Fruit fly (Drosophila melanogaster) whole organism, prepupa: ENCODE data around the gene CG14391.
A peak's percentile ranks its signal among the peaks of the same experiment; 100 is the strongest.
"Not testable (repeated sequence)": the region's sequence is repeated elsewhere in the genome, so short reads cannot be mapped to it uniquely, and the experiment has no call there.

ENCODE experiments used
- CG11294 ChIP-seq: fragments of 200-800 bp; sonication (Bioruptor generic); IDR thresholded peaks from 2 replicates; pipeline ENCODE4 v1.3.6; 2022; ENCODE audit warnings: missing biosample characterization, missing genetic modification characterization
- CG11902 ChIP-seq: fragments of 200-800 bp; sonication (Bioruptor generic); optimal IDR thresholded peaks from 3 replicates; lab custom pipeline; 2016; ENCODE audit warnings: missing biosample characterization, missing genetic modification characterization
- CG34406 ChIP-seq: fragments of 200-800 bp; sonication (Bioruptor generic); optimal IDR thresholded peaks from 3 replicates; lab custom pipeline; 2016; ENCODE audit warnings: missing biosample characterization, missing genetic modification characterization
- Eip93F ChIP-seq: fragments of 200-800 bp; sonication (Bioruptor generic); optimal IDR thresholded peaks from 2 replicates; lab custom pipeline; 2016; ENCODE audit warnings: missing biosample characterization, mild to moderate bottlenecking, missing genetic modification characterization
- Ets96B ChIP-seq: fragments of 200-800 bp; optimal IDR thresholded peaks from 2 replicates; lab custom pipeline; 2019; ENCODE audit warnings: missing biosample characterization, mild to moderate bottlenecking, missing genetic modification characterization, moderate library complexity
- Gug ChIP-seq: fragments of 200-800 bp; sonication (Bioruptor generic); IDR thresholded peaks from 2 replicates; pipeline ENCODE4 v1.3.6; 2022; ENCODE audit warnings: missing biosample characterization, missing genetic modification characterization
- Lpt ChIP-seq: fragments of 200-800 bp; sonication (Bioruptor generic); optimal IDR thresholded peaks from 3 replicates; lab custom pipeline; 2016; ENCODE audit warnings: missing biosample characterization, missing genetic modification characterization
- Sox15 ChIP-seq: fragments of 200-800 bp; sonication (Bioruptor generic); optimal IDR thresholded peaks from 3 replicates; lab custom pipeline; 2016; ENCODE audit warnings: missing biosample characterization, missing genetic modification characterization
- dsx ChIP-seq: fragments of 200-800 bp; optimal IDR thresholded peaks from 3 replicates; lab custom pipeline; 2019; ENCODE audit warnings: missing biosample characterization, mild to moderate bottlenecking, missing genetic modification characterization, moderate library complexity; ENCODE audit not compliant: poor library complexity, severe bottlenecking
- eg ChIP-seq: fragments of 200-800 bp; sonication (Bioruptor generic); IDR thresholded peaks from 3 replicates; pipeline ENCODE4 v1.3.6; 2022; ENCODE audit warnings: missing biosample characterization, missing genetic modification characterization
- esn ChIP-seq: fragments of 200-800 bp; sonication (Bioruptor generic); optimal IDR thresholded peaks from 2 replicates; lab custom pipeline; 2016; ENCODE audit warnings: missing biosample characterization, mild to moderate bottlenecking, missing genetic modification characterization, moderate library complexity
- ss ChIP-seq, 2 experiments: fragments of 200-800 bp; sonication (Bioruptor generic); optimal IDR thresholded peaks; 2 replicates in 1 of 2; 3 replicates in 1 of 2; lab custom pipeline; 2017 to 2018; ENCODE audit warnings: mild to moderate bottlenecking in 2 of 2, missing biosample characterization in 2 of 2, missing genetic modification characterization in 2 of 2, moderate library complexity in 1 of 2
- svp ChIP-seq: fragments of 200-800 bp; sonication (Bioruptor generic); peaks from one replicate; lab custom pipeline; 2016; ENCODE audit warnings: missing biosample characterization, missing genetic modification characterization
- topi ChIP-seq: fragments of 200-800 bp; sonication (Bioruptor generic); optimal IDR thresholded peaks from 3 replicates; lab custom pipeline; 2016; ENCODE audit warnings: missing biosample characterization, missing genetic modification characterization

DNA sequence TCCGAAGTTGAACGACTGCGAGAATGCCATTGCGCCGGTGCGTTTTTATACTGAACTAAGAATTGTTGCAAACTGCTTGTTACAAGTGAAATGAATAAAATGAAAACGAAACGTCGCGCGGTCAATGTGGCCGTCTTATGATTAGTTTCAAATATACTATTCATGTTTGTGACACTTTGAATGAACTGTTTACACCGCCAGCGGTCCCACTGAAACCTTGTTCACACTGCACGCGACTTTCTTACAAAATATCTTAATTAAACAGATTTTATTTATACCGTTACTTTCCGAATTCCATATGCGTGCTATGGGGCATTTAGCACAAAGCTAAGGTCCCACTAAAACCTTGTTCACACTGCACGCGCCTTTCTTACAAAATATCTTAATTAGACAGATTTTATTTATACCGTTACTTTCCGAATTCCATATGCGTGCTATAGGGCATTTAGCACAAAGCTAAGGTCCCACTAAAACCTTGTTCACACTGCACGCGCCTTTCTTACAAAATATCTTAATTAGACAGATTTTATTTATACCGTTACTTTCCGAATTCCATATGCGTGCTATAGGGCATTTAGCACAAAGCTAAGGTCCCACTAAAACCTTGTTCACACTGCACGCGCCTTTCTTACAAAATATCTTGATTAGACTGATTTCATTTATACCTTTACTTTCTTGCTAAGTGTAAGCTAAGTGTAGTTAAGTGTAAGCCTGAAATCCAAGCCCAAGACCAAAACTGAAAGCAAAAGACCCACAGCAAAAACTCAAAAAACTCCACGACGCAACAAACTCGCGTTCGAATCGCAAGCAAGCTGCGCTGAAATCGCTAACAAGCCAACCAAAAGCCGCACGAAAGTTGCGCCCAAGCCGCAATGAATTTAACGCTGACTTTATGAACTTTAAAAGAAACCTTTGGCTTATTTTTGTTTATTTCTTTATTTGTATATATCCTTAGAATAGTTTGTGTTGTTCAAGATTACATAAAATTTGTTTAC lies 17.8 kb upstream of the CG14391 start, which contains the start of gene PolQ:
- not testable (repeated sequence) for TF ChIP-seq eg; Lpt (GFP tag; lab: Kevin White, UChicago); CG11294 (GFP tag; lab: Robert Waterston, UW); esn; Ets96B (tag; lab: Kevin White, UChicago); ss (GFP tag; optimal IDR thresholded peaks at IDR 0.05; lab: Kevin White, UChicago); CG34406; Sox15 (GFP tag; lab: Kevin White, UChicago); CG11902 (GFP tag; lab: Kevin White, UChicago); dsx (GFP tag; lab: Kevin White, UChicago); topi; svp; Eip93F (GFP tag; lab: Kevin White, UChicago)
- 0 out of 2 replicates have a peak, but pooled peaks have one; percentile 22 for TF ChIP-seq Gug (GFP tag; lab: Robert Waterston, UW)
